Fruit fly (Drosophila melanogaster) whole organism, adult: ENCODE measurements around the gene CG15046.

Source experiments
- CG14711 ChIP-seq: fragments of 200-800 bp; sonication (Bioruptor generic); optimal IDR thresholded peaks from 2 replicates; lab custom pipeline; 2018; ENCODE audit warnings: missing biosample characterization, mild to moderate bottlenecking, missing genetic modification characterization, moderate library complexity
- CG1620 ChIP-seq: fragments of 200-800 bp; sonication (Bioruptor generic); optimal IDR thresholded peaks from 2 replicates; lab custom pipeline; 2016; ENCODE audit warnings: missing biosample characterization, missing genetic modification characterization
- CG33017 ChIP-seq: fragments of 200-800 bp; sonication (Bioruptor generic); optimal IDR thresholded peaks from 2 replicates; lab custom pipeline; 2018; ENCODE audit warnings: missing biosample characterization, mild to moderate bottlenecking, missing genetic modification characterization, moderate library complexity
- CG5204 ChIP-seq: fragments of 200-800 bp; sonication (Bioruptor generic); optimal IDR thresholded peaks from 2 replicates; lab custom pipeline; 2016; ENCODE audit warnings: missing biosample characterization, missing genetic modification characterization
- CG7101 ChIP-seq: fragments of 200-800 bp; sonication (Bioruptor generic); optimal IDR thresholded peaks from 2 replicates; lab custom pipeline; 2018; ENCODE audit warnings: missing biosample characterization, mild to moderate bottlenecking, missing genetic modification characterization, moderate library complexity
- Clk ChIP-seq: fragments of 200-800 bp; sonication (Bioruptor generic); optimal IDR thresholded peaks from 2 replicates; lab custom pipeline; 2017; ENCODE audit warnings: missing biosample characterization, missing genetic modification characterization
- Hr96 ChIP-seq: fragments of 200-800 bp; sonication (Bioruptor generic); optimal IDR thresholded peaks from 2 replicates; lab custom pipeline; 2016; ENCODE audit warnings: missing biosample characterization, missing genetic modification characterization
- cic ChIP-seq: fragments of 200-800 bp; sonication (Bioruptor generic); optimal IDR thresholded peaks from 2 replicates; lab custom pipeline; 2017; ENCODE audit warnings: missing biosample characterization, mild to moderate bottlenecking, missing genetic modification characterization, moderate library complexity
- kay ChIP-seq: fragments of 200-800 bp; sonication (Bioruptor generic); peaks from one replicate; lab custom pipeline; 2016; ENCODE audit warnings: missing biosample characterization, missing genetic modification characterization, borderline replicate concordance
- ovo ChIP-seq: fragments of 200-800 bp; sonication (Bioruptor generic); optimal IDR thresholded peaks from 2 replicates; lab custom pipeline; 2016; ENCODE audit warnings: missing biosample characterization, missing genetic modification characterization
- pad ChIP-seq: fragments of 200-800 bp; sonication (Bioruptor generic); optimal IDR thresholded peaks from 3 replicates; lab custom pipeline; 2017; ENCODE audit warnings: missing biosample characterization, missing genetic modification characterization, mild to moderate bottlenecking, moderate library complexity, missing genetic modification reagents
- tj ChIP-seq: fragments of 200-800 bp; sonication (Bioruptor generic); optimal IDR thresholded peaks from 3 replicates; lab custom pipeline; 2017; ENCODE audit warnings: missing biosample characterization, mild to moderate bottlenecking, missing genetic modification characterization, moderate library complexity
- toe ChIP-seq: fragments of 200-800 bp; sonication (Bioruptor generic); optimal IDR thresholded peaks from 2 replicates; lab custom pipeline; 2016; ENCODE audit warnings: missing biosample characterization, missing genetic modification characterization

- no peak for TF ChIP-seq cic (GFP tag; lab: Kevin White, UChicago)
- TF ChIP-seq Clk (GFP tag; lab: Kevin White, UChicago): no peak
- no peak for TF ChIP-seq pad
- TF ChIP-seq CG7101 (tag; lab: Kevin White, UChicago): no peak
- no peak for TF ChIP-seq CG33017 (tag; lab: Kevin White, UChicago)
- TF ChIP-seq toe (GFP tag; lab: Kevin White, UChicago): no peak
- no peak for TF ChIP-seq CG14711
- no peak for TF ChIP-seq Hr96 (GFP tag; lab: Kevin White, UChicago)
- TF ChIP-seq kay (GFP tag; lab: Kevin White, UChicago): no peak
- no peak for TF ChIP-seq ovo (GFP tag; lab: Kevin White, UChicago)
- TF ChIP-seq CG5204: no peak
- TF ChIP-seq tj (GFP tag; lab: Kevin White, UChicago): no peak
- TF ChIP-seq CG1620: no peak
Measured at dm6 chrX:18452717-18453116, 36.7 kb downstream of the CG15046 start.
